Fruit fly (Drosophila melanogaster) whole organism, adult: ENCODE results near the gene CG33934.

Source experiments
- CG11617 ChIP-seq: fragments of 200-800 bp; sonication (Bioruptor generic); optimal IDR thresholded peaks from 2 replicates; lab custom pipeline; 2017; ENCODE audit warnings: mild to moderate bottlenecking, missing biosample characterization, missing genetic modification reagents, missing genetic modification characterization
- CG12768 ChIP-seq: fragments of 200-800 bp; sonication (Bioruptor generic); optimal IDR thresholded peaks from 2 replicates; lab custom pipeline; 2017; ENCODE audit warnings: missing biosample characterization, missing genetic modification characterization, mild to moderate bottlenecking, moderate library complexity, missing genetic modification reagents
- CG14711 ChIP-seq: fragments of 200-800 bp; sonication (Bioruptor generic); optimal IDR thresholded peaks from 2 replicates; lab custom pipeline; 2018; ENCODE audit warnings: missing biosample characterization, mild to moderate bottlenecking, missing genetic modification characterization, moderate library complexity
- CG1620 ChIP-seq: fragments of 200-800 bp; sonication (Bioruptor generic); optimal IDR thresholded peaks from 2 replicates; lab custom pipeline; 2016; ENCODE audit warnings: missing biosample characterization, missing genetic modification characterization
- CG5204 ChIP-seq: fragments of 200-800 bp; sonication (Bioruptor generic); optimal IDR thresholded peaks from 2 replicates; lab custom pipeline; 2016; ENCODE audit warnings: missing biosample characterization, missing genetic modification characterization
- CG7045 ChIP-seq: fragments of 200-800 bp; sonication (Bioruptor generic); optimal IDR thresholded peaks from 2 replicates; lab custom pipeline; 2017; ENCODE audit warnings: missing biosample characterization, mild to moderate bottlenecking, missing genetic modification characterization
- CG7101 ChIP-seq: fragments of 200-800 bp; sonication (Bioruptor generic); optimal IDR thresholded peaks from 2 replicates; lab custom pipeline; 2018; ENCODE audit warnings: missing biosample characterization, mild to moderate bottlenecking, missing genetic modification characterization, moderate library complexity
- Clk ChIP-seq: fragments of 200-800 bp; sonication (Bioruptor generic); optimal IDR thresholded peaks from 2 replicates; lab custom pipeline; 2017; ENCODE audit warnings: missing biosample characterization, missing genetic modification characterization
- Crg-1 ChIP-seq: fragments of 200-800 bp; sonication (Bioruptor generic); optimal IDR thresholded peaks from 2 replicates; lab custom pipeline; 2016; ENCODE audit warnings: missing biosample characterization, missing genetic modification characterization
- Hr96 ChIP-seq: fragments of 200-800 bp; sonication (Bioruptor generic); optimal IDR thresholded peaks from 2 replicates; lab custom pipeline; 2016; ENCODE audit warnings: missing biosample characterization, missing genetic modification characterization
- Mnt ChIP-seq: fragments of 200-800 bp; sonication (Bioruptor generic); optimal IDR thresholded peaks from 2 replicates; lab custom pipeline; 2016; ENCODE audit warnings: missing biosample characterization, mild to moderate bottlenecking, missing genetic modification characterization
- bab1 ChIP-seq: fragments of 200-800 bp; sonication (Bioruptor generic); optimal IDR thresholded peaks from 3 replicates; lab custom pipeline; 2019; ENCODE audit warnings: missing biosample characterization, mild to moderate bottlenecking, missing genetic modification characterization, moderate library complexity
- cic ChIP-seq: fragments of 200-800 bp; sonication (Bioruptor generic); optimal IDR thresholded peaks from 2 replicates; lab custom pipeline; 2017; ENCODE audit warnings: missing biosample characterization, mild to moderate bottlenecking, missing genetic modification characterization, moderate library complexity
- kay ChIP-seq: fragments of 200-800 bp; sonication (Bioruptor generic); peaks from one replicate; lab custom pipeline; 2016; ENCODE audit warnings: missing biosample characterization, missing genetic modification characterization, borderline replicate concordance
- ovo ChIP-seq: fragments of 200-800 bp; sonication (Bioruptor generic); optimal IDR thresholded peaks from 2 replicates; lab custom pipeline; 2016; ENCODE audit warnings: missing biosample characterization, missing genetic modification characterization
- pad ChIP-seq: fragments of 200-800 bp; sonication (Bioruptor generic); optimal IDR thresholded peaks from 3 replicates; lab custom pipeline; 2017; ENCODE audit warnings: missing biosample characterization, missing genetic modification characterization, mild to moderate bottlenecking, moderate library complexity, missing genetic modification reagents
- toe ChIP-seq: fragments of 200-800 bp; sonication (Bioruptor generic); optimal IDR thresholded peaks from 2 replicates; lab custom pipeline; 2016; ENCODE audit warnings: missing biosample characterization, missing genetic modification characterization

Gene CG33934

dm6 chr3R:20080205-20080604, 37.6 kb downstream of the CG33934 start:
- TF ChIP-seq ovo (GFP tag; lab: Kevin White, UChicago) (no peak), Mnt (peak; percentile 15)

DNA sequence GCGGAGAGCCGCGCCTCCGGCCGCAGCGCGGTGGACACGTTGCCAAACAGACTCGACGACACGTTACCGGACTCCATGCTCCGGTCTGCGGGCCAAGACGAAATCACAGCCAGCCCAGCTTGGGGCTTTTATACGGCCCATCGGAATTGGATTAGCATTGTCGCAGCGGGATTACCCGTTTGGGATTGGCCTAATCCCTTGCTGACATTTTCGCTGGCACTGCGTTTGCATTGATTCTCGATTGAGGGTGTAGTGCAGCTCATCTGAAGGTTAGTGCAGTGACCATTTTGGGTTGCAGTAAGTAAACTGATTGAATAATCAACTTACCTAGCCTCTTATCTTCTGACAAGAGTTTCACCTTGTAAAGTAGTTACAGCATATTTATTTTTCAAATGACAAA, 39.8 kb downstream of the CG33934 start, which contains the start of gene Rh3:
TSS of gene Rh3 (minus strand) at position 101 of the 400 bp plus-strand sequence.
- TF ChIP-seq CG14711 (no peak), toe (no peak), CG5204 (GFP tag; lab: Kevin White, UChicago) (no peak), Hr96 (GFP tag; lab: Kevin White, UChicago) (no peak), kay (GFP tag; lab: Kevin White, UChicago) (no peak), CG7101 (tag; lab: Kevin White, UChicago) (no peak), pad (GFP tag; lab: Kevin White, UChicago) (no peak), CG11617 (no peak), CG1620 (GFP tag; lab: Kevin White, UChicago) (no peak), Mnt (no peak), Crg-1 (no peak), CG12768 (no peak), cic (GFP tag; lab: Kevin White, UChicago) (no peak), bab1 (no peak), ovo (GFP tag; lab: Kevin White, UChicago) (no peak), CG7045 (GFP tag; lab: Kevin White, UChicago) (no peak), Clk (no peak)
